Worm (Caenorhabditis elegans) whole organism, mixed stage, embryonic: Measurements from ENCODE around the gene snt-1.
A peak's percentile ranks its signal among the peaks of the same experiment; 100 is the strongest.

Source experiments
- M03D4.4 ChIP-seq: sonication (generic microtip); optimal IDR thresholded peaks from 2 replicates; lab custom pipeline; 2017; ENCODE audit warnings: mild to moderate bottlenecking, missing genetic modification characterization, missing compliant biosample characterization
- blmp-1 ChIP-seq: fragments of 150-350 bp; optimal IDR thresholded peaks from 2 replicates; lab custom pipeline; 2014; ENCODE audit warnings: missing biosample characterization, missing genetic modification characterization
- ceh-39 ChIP-seq: fragments of 150-350 bp; optimal IDR thresholded peaks from 2 replicates; lab custom pipeline; 2014; ENCODE audit warnings: missing biosample characterization, missing genetic modification characterization
- ceh-43 ChIP-seq: fragments of 200-800 bp; sonication (Bioruptor generic); optimal IDR thresholded peaks from 2 replicates; lab custom pipeline; 2018; ENCODE audit warnings: mild to moderate bottlenecking, missing genetic modification characterization, moderate library complexity, missing compliant biosample characterization
- ceh-83 ChIP-seq: fragments of 200-800 bp; sonication (Bioruptor generic); optimal IDR thresholded peaks from 2 replicates; lab custom pipeline; 2018; ENCODE audit warnings: mild to moderate bottlenecking, missing genetic modification characterization, missing compliant biosample characterization
- ces-1 ChIP-seq: fragments of 150-350 bp; optimal IDR thresholded peaks from 2 replicates; lab custom pipeline; 2014; ENCODE audit warnings: missing biosample characterization, missing genetic modification reagents, missing genetic modification characterization
- cnd-1 ChIP-seq: fragments of 200-800 bp; sonication (Bioruptor generic); optimal IDR thresholded peaks from 2 replicates; lab custom pipeline; 2018; ENCODE audit warnings: mild to moderate bottlenecking, missing genetic modification characterization, missing compliant biosample characterization
- drap-1 ChIP-seq: fragments of 200-800 bp; sonication (Bioruptor generic); optimal IDR thresholded peaks from 3 replicates; lab custom pipeline; 2018; ENCODE audit warnings: mild to moderate bottlenecking, missing genetic modification characterization, missing compliant biosample characterization
- elt-1 ChIP-seq: sonication (generic microtip); optimal IDR thresholded peaks from 2 replicates; lab custom pipeline; 2017; ENCODE audit warnings: missing genetic modification characterization, mild to moderate bottlenecking, missing compliant biosample characterization, antibody characterized with exemption, moderate library complexity, borderline replicate concordance; ENCODE audit not compliant: insufficient read depth
- elt-3 ChIP-seq: fragments of 150-350 bp; optimal IDR thresholded peaks from 2 replicates; lab custom pipeline; 2014; ENCODE audit warnings: missing biosample characterization, missing genetic modification characterization
- flh-1 ChIP-seq: fragments of 200-800 bp; sonication (Bioruptor generic); optimal IDR thresholded peaks from 2 replicates; lab custom pipeline; 2018; ENCODE audit warnings: mild to moderate bottlenecking, missing genetic modification characterization, moderate library complexity, missing compliant biosample characterization
- ham-2 ChIP-seq: fragments of 200-800 bp; sonication (Bioruptor generic); optimal IDR thresholded peaks from 2 replicates; lab custom pipeline; 2018; ENCODE audit warnings: mild to moderate bottlenecking, missing genetic modification characterization, missing compliant biosample characterization
- hlh-1 ChIP-seq: fragments of 150-350 bp; optimal IDR thresholded peaks from 2 replicates; lab custom pipeline; 2014; ENCODE audit warnings: missing biosample characterization, missing genetic modification reagents, missing genetic modification characterization
- lin-13 ChIP-seq: fragments of 150-350 bp; optimal IDR thresholded peaks from 2 replicates; lab custom pipeline; 2014; ENCODE audit warnings: missing biosample characterization, missing genetic modification characterization
- lin-32 ChIP-seq: fragments of 200-800 bp; sonication (Bioruptor generic); optimal IDR thresholded peaks from 2 replicates; lab custom pipeline; 2018; ENCODE audit warnings: mild to moderate bottlenecking, missing genetic modification characterization, missing compliant biosample characterization
- lsy-2 ChIP-seq: fragments of 150-350 bp; optimal IDR thresholded peaks from 2 replicates; lab custom pipeline; 2014; ENCODE audit warnings: missing biosample characterization, missing genetic modification characterization
- mab-5 ChIP-seq: fragments of 150-350 bp; optimal IDR thresholded peaks from 2 replicates; lab custom pipeline; 2014; ENCODE audit warnings: missing biosample characterization, missing genetic modification characterization
- mls-2 ChIP-seq: sonication (generic microtip); optimal IDR thresholded peaks from 2 replicates; lab custom pipeline; 2016; ENCODE audit warnings: mild to moderate bottlenecking, missing genetic modification characterization, moderate library complexity, missing compliant biosample characterization
- nhr-12 ChIP-seq: fragments of 150-350 bp; optimal IDR thresholded peaks from 2 replicates; lab custom pipeline; 2014; ENCODE audit warnings: missing biosample characterization, missing genetic modification characterization
- nhr-2 ChIP-seq: fragments of 150-350 bp; optimal IDR thresholded peaks from 2 replicates; lab custom pipeline; 2014; ENCODE audit warnings: missing biosample characterization, missing genetic modification characterization
- nhr-237 ChIP-seq: fragments of 150-350 bp; optimal IDR thresholded peaks from 2 replicates; lab custom pipeline; 2014; ENCODE audit warnings: missing biosample characterization, missing genetic modification characterization
- nhr-76 ChIP-seq: sonication (generic microtip); optimal IDR thresholded peaks from 2 replicates; lab custom pipeline; 2017; ENCODE audit warnings: missing biosample characterization, missing genetic modification characterization
- pha-4 ChIP-seq: fragments of 150-350 bp; optimal IDR thresholded peaks from 2 replicates; lab custom pipeline; 2018; ENCODE audit warnings: missing biosample characterization, missing genetic modification reagents, missing genetic modification characterization
- sem-2 ChIP-seq: fragments of 200-800 bp; sonication (Bioruptor generic); optimal IDR thresholded peaks from 2 replicates; lab custom pipeline; 2018; ENCODE audit warnings: mild to moderate bottlenecking, missing genetic modification characterization, missing compliant biosample characterization
- snpc-4 ChIP-seq: fragments of 150-350 bp; optimal IDR thresholded peaks from 2 replicates; lab custom pipeline; 2014; ENCODE audit warnings: missing biosample characterization, missing genetic modification characterization
- tbx-8 ChIP-seq: fragments of 200-800 bp; sonication (Bioruptor generic); optimal IDR thresholded peaks from 2 replicates; lab custom pipeline; 2018; ENCODE audit warnings: mild to moderate bottlenecking, missing genetic modification characterization, moderate library complexity, missing compliant biosample characterization
- unc-120 ChIP-seq: sonication (generic microtip); optimal IDR thresholded peaks from 2 replicates; lab custom pipeline; 2017; ENCODE audit warnings: missing genetic modification characterization, missing compliant biosample characterization; ENCODE audit not compliant: poor library complexity, severe bottlenecking
- unc-62 ChIP-seq: fragments of 150-350 bp; optimal IDR thresholded peaks from 2 replicates; lab custom pipeline; 2014; ENCODE audit warnings: missing biosample characterization, missing genetic modification reagents, missing genetic modification characterization
- zip-8 ChIP-seq: fragments of 150-350 bp; optimal IDR thresholded peaks from 2 replicates; lab custom pipeline; 2014; ENCODE audit warnings: missing biosample characterization, missing genetic modification characterization
- ztf-11 ChIP-seq: fragments of 150-350 bp; optimal IDR thresholded peaks from 2 replicates; lab custom pipeline; 2014; ENCODE audit warnings: missing biosample characterization, missing genetic modification characterization

Gene snt-1

ce11 chrII:6836762-6837566 is 26.2 kb downstream of the snt-1 start:
- TF ChIP-seq pha-4 (peak; percentile 61), mab-5 (tag; lab: Kevin White, UChicago) (no peak), nhr-12 (tag; lab: Kevin White, UChicago) (no peak), ceh-43 (GFP tag; lab: Kevin White, UChicago) (no peak), nhr-76 (tag; lab: Kevin White, UChicago) (no peak), unc-62 (GFP tag; lab: Kevin White, UChicago) (no peak), blmp-1 (tag; lab: Kevin White, UChicago) (peak; percentile 9), sem-2 (GFP tag; lab: Kevin White, UChicago) (no peak), M03D4.4 (tag; lab: Kevin White, UChicago) (no peak), lin-32 (GFP tag; lab: Kevin White, UChicago) (peak; percentile 2), lin-13 (tag; lab: Kevin White, UChicago) (no peak), zip-8 (tag; lab: Kevin White, UChicago) (no peak)

ce11 chrII:6838270-6838878 is 27.6 kb downstream of the snt-1 start:
- TF ChIP-seq nhr-237 = no peak
- TF ChIP-seq lin-13 (tag; lab: Kevin White, UChicago) = no peak
- no peak for TF ChIP-seq sem-2 (GFP tag; lab: Kevin White, UChicago)
- TF ChIP-seq tbx-8 (GFP tag; lab: Kevin White, UChicago) = no peak
- TF ChIP-seq mab-5 (tag; lab: Kevin White, UChicago) = no peak
- peak; percentile 91 for TF ChIP-seq ces-1 (GFP tag; lab: Kevin White, UChicago)
- TF ChIP-seq zip-8 (tag; lab: Kevin White, UChicago) = no peak
- no peak for TF ChIP-seq ztf-11 (tag; lab: Kevin White, UChicago)
- no peak for TF ChIP-seq drap-1 (GFP tag; lab: Kevin White, UChicago)
- TF ChIP-seq ceh-43 (GFP tag; lab: Kevin White, UChicago) = peak; percentile 82
- no peak for TF ChIP-seq ceh-83 (GFP tag; lab: Kevin White, UChicago)
- no peak for TF ChIP-seq ceh-39 (tag; lab: Kevin White, UChicago)
- no peak for TF ChIP-seq M03D4.4 (tag; lab: Kevin White, UChicago)
- TF ChIP-seq unc-120 = peak; percentile 44
- TF ChIP-seq snpc-4 (tag; lab: Kevin White, UChicago) = no peak
- no peak for TF ChIP-seq nhr-12 (tag; lab: Kevin White, UChicago)
- no peak for TF ChIP-seq cnd-1 (tag; lab: Kevin White, UChicago)
- TF ChIP-seq pha-4 = no peak
- no peak for TF ChIP-seq nhr-2
- TF ChIP-seq lin-32 (GFP tag; lab: Kevin White, UChicago) = no peak
- no peak for TF ChIP-seq nhr-76 (tag; lab: Kevin White, UChicago)
- TF ChIP-seq elt-1 (tag; lab: Kevin White, UChicago) = no peak
- peak; percentile 48 for TF ChIP-seq ham-2 (GFP tag; lab: Kevin White, UChicago)
- peak; percentile 80 for TF ChIP-seq unc-62 (GFP tag; lab: Kevin White, UChicago)
- TF ChIP-seq elt-3 (tag; lab: Kevin White, UChicago) = no peak
- TF ChIP-seq mls-2 (tag; lab: Kevin White, UChicago) = peak; percentile 50
- no peak for TF ChIP-seq flh-1 (GFP tag; lab: Kevin White, UChicago)
- no peak for TF ChIP-seq lsy-2 (tag; lab: Kevin White, UChicago)
- no peak for TF ChIP-seq blmp-1 (tag; lab: Kevin White, UChicago)

- TF ChIP-seq hlh-1 = peak; percentile 72
- TF ChIP-seq nhr-2 = peak; percentile 34
- peak; percentile 34 for TF ChIP-seq unc-120
- TF ChIP-seq lin-13 (tag; lab: Kevin White, UChicago) = no peak
- no peak for TF ChIP-seq blmp-1 (tag; lab: Kevin White, UChicago)
- TF ChIP-seq pha-4 = peak; percentile 1
- peak; percentile 50 for TF ChIP-seq cnd-1 (tag; lab: Kevin White, UChicago)
Observed at ce11 chrII:6838977-6839376, 28.2 kb downstream of the snt-1 start.

ce11 chrII:6840663-6841062 is 29.9 kb downstream of the snt-1 start:
- TF ChIP-seq hlh-1 (no peak), ces-1 (GFP tag; lab: Kevin White, UChicago) (peak; percentile 24), nhr-76 (tag; lab: Kevin White, UChicago) (no peak)
